Worm (Caenorhabditis elegans) whole organism, young adult: ENCODE measurements around the gene C10C6.13.

Experiments
- F52B5.7 ChIP-seq: sonication (generic microtip); optimal IDR thresholded peaks from 2 replicates; lab custom pipeline; 2016; ENCODE audit warnings: mild to moderate bottlenecking, missing genetic modification characterization, missing compliant biosample characterization
- F55B11.4 ChIP-seq: sonication (generic microtip); optimal IDR thresholded peaks from 2 replicates; lab custom pipeline; 2016; ENCODE audit warnings: missing compliant biosample characterization, missing genetic modification characterization, borderline replicate concordance; ENCODE audit not compliant: insufficient read depth
- ama-1 ChIP-seq, 3 experiments: fragments of 150-350 bp in 1 of 3; sonication (generic microtip) in 2 of 3; optimal IDR thresholded peaks; 2 replicates each; lab custom pipeline; 2014 to 2018; ENCODE audit warnings: missing biosample characterization in 2 of 3, missing genetic modification characterization in 2 of 3, missing genetic modification reagents in 2 of 3
- attf-6 ChIP-seq: fragments of 200-800 bp; sonication (Bioruptor generic); IDR thresholded peaks from 2 replicates; pipeline ENCODE4 v1.3.6; 2022; ENCODE audit warnings: missing genetic modification reagents, missing genetic modification characterization, missing compliant biosample characterization
- dpff-1 ChIP-seq: sonication (generic microtip); optimal IDR thresholded peaks from 2 replicates; lab custom pipeline; 2017; ENCODE audit warnings: mild to moderate bottlenecking, missing genetic modification characterization, missing compliant biosample characterization
- hlh-26 ChIP-seq: fragments of 200-800 bp; sonication (Bioruptor generic); conservative IDR thresholded peaks from 2 replicates; pipeline ENCODE4 v1.3.6; 2022; ENCODE audit warnings: missing genetic modification reagents, missing genetic modification characterization, missing compliant biosample characterization
- hrde-1 ChIP-seq: sonication (generic microtip); optimal IDR thresholded peaks from 2 replicates; lab custom pipeline; 2016; ENCODE audit warnings: missing genetic modification characterization, mild to moderate bottlenecking, missing compliant biosample characterization, moderate library complexity, missing genotype, missing genetic modification reagents, borderline replicate concordance
- nhr-80 ChIP-seq: sonication (generic microtip); optimal IDR thresholded peaks from 2 replicates; lab custom pipeline; 2016; ENCODE audit warnings: missing genetic modification characterization, missing compliant biosample characterization
- xnd-1 ChIP-seq: sonication (generic microtip); optimal IDR thresholded peaks from 2 replicates; lab custom pipeline; 2016; ENCODE audit warnings: missing genotype, missing genetic modification reagents, missing genetic modification characterization, missing compliant biosample characterization
- ztf-3 ChIP-seq: fragments of 200-800 bp; sonication (Bioruptor generic); optimal IDR thresholded peaks from 2 replicates; lab custom pipeline; 2018; ENCODE audit warnings: mild to moderate bottlenecking, missing genetic modification characterization, missing compliant biosample characterization

- TF ChIP-seq hlh-26 (GFP tag; lab: Robert Waterston, UW) (no peak), nhr-80 (no peak), F55B11.4 (no peak), ztf-3 (GFP tag; lab: Kevin White, UChicago) (no peak), xnd-1 (no peak), F52B5.7 (tag; lab: Kevin White, UChicago) (no peak), dpff-1 (tag; lab: Kevin White, UChicago) (no peak), hrde-1 (no peak), attf-6 (GFP tag; lab: Robert Waterston, UW) (no peak), ama-1 (optimal IDR thresholded peaks at IDR 0.05; lab: Kevin White, UChicago) (no peak), ama-1 (GFP tag; optimal IDR thresholded peaks at IDR 0.05; lab: Kevin White, UChicago) (no peak)
Observed at ce11 chrIV:11510664-11511063, 41.1 kb upstream of the C10C6.13 start, which contains the start of gene M04B2.6.
